Worm (Caenorhabditis elegans): ENCODE measurements around the gene C29F5.8.

- TF ChIP-seq nhr-76 (tag; optimal IDR thresholded peaks at IDR 0.05) (no peak), nhr-237 (tag; optimal IDR thresholded peaks at IDR 0.05) (no peak), unc-62 (GFP tag; optimal IDR thresholded peaks at IDR 0.05) (no peak), nhr-12 (tag; optimal IDR thresholded peaks at IDR 0.05) (no peak), snpc-4 (tag; optimal IDR thresholded peaks at IDR 0.05) (no peak), ces-1 (GFP tag; optimal IDR thresholded peaks at IDR 0.05) (no peak), mep-1 (tag; optimal IDR thresholded peaks at IDR 0.05) (no peak), nhr-28 (tag; optimal IDR thresholded peaks at IDR 0.05) (no peak), bed-3 (GFP tag; optimal IDR thresholded peaks at IDR 0.05) (no peak), cnd-1 (tag; optimal IDR thresholded peaks at IDR 0.05) (no peak), sptf-1 (tag; optimal IDR thresholded peaks at IDR 0.05) (no peak)
These were observed 22.4 kb downstream of the C29F5.8 start for ce11 chrII:6328672-6329071.
